Worm (Caenorhabditis elegans): ENCODE data around the gene vrk-1.

ce11 chrII:5872414-5872813 lies 49.4 kb upstream of the vrk-1 start:
- TF ChIP-seq hlh-15 (tag; optimal IDR thresholded peaks at IDR 0.05) = no peak
- TF ChIP-seq pha-2 (tag; optimal IDR thresholded peaks at IDR 0.05) = no peak
